Worm (Caenorhabditis elegans) whole organism, L4 larva: ENCODE measurements around the gene clec-80.

Experiments
- D1046.2 ChIP-seq: fragments of 200-800 bp; sonication (Bioruptor generic); IDR thresholded peaks from 2 replicates; pipeline ENCODE4 v1.3.6; 2022; ENCODE audit warnings: missing genetic modification characterization, missing compliant biosample characterization
- T20F7.1 ChIP-seq: fragments of 200-800 bp; sonication (Bioruptor generic); optimal IDR thresholded peaks from 2 replicates; lab custom pipeline; 2018; ENCODE audit warnings: mild to moderate bottlenecking, missing genetic modification characterization, missing compliant biosample characterization
- T26A8.4 ChIP-seq: fragments of 200-800 bp; sonication (Bioruptor generic); IDR thresholded peaks from 2 replicates; pipeline ENCODE4 v1.3.6; 2022; ENCODE audit warnings: missing genetic modification characterization, missing compliant biosample characterization
- ZK546.5 ChIP-seq, 2 experiments: sonication (generic microtip); optimal IDR thresholded peaks; 2 replicates each; lab custom pipeline; 2017; ENCODE audit warnings: missing biosample characterization in 2 of 2, missing genetic modification characterization in 2 of 2
- aha-1 ChIP-seq: fragments of 150-350 bp; peaks from one replicate; lab custom pipeline; 2014; ENCODE audit warnings: missing biosample characterization, missing genetic modification characterization
- ama-1 ChIP-seq: fragments of 150-350 bp; optimal IDR thresholded peaks from 2 replicates; lab custom pipeline; 2014; ENCODE audit warnings: inconsistent platforms, mixed read lengths
- ceh-20 ChIP-seq: fragments of 200-800 bp; sonication (Bioruptor generic); IDR thresholded peaks from 2 replicates; pipeline ENCODE4 v1.3.6; 2022; ENCODE audit warnings: missing genetic modification reagents, missing genetic modification characterization, missing compliant biosample characterization
- daf-12 ChIP-seq: fragments of 150-350 bp; optimal IDR thresholded peaks from 2 replicates; lab custom pipeline; 2014; ENCODE audit warnings: missing biosample characterization, missing genetic modification reagents, missing genetic modification characterization
- daf-19 ChIP-seq: fragments of 200-800 bp; sonication (Bioruptor generic); conservative IDR thresholded peaks from 2 replicates; pipeline ENCODE4 v1.3.6; 2022; ENCODE audit warnings: missing genetic modification characterization, missing compliant biosample characterization
- daf-8 ChIP-seq: fragments of 200-800 bp; sonication (Bioruptor generic); IDR thresholded peaks from 2 replicates; pipeline ENCODE4 v1.3.6; 2022; ENCODE audit warnings: missing genetic modification characterization, missing compliant biosample characterization
- duxl-1 ChIP-seq: sonication (generic microtip); optimal IDR thresholded peaks from 2 replicates; lab custom pipeline; 2016; ENCODE audit warnings: mild to moderate bottlenecking, missing genetic modification characterization, moderate library complexity, missing compliant biosample characterization; ENCODE audit not compliant: poor library complexity
- egl-43 ChIP-seq: fragments of 200-800 bp; sonication (Bioruptor generic); IDR thresholded peaks from 2 replicates; pipeline ENCODE4 v1.3.6; 2022; ENCODE audit warnings: missing genetic modification reagents, missing genetic modification characterization, missing compliant biosample characterization
- hlh-11 ChIP-seq: fragments of 200-800 bp; sonication (Bioruptor generic); optimal IDR thresholded peaks from 2 replicates; lab custom pipeline; 2018; ENCODE audit warnings: mild to moderate bottlenecking, missing genetic modification characterization, missing compliant biosample characterization
- lim-7 ChIP-seq: fragments of 200-800 bp; sonication (Bioruptor generic); IDR thresholded peaks from 2 replicates; pipeline ENCODE4 v1.3.6; 2022; ENCODE audit warnings: missing genetic modification characterization, missing compliant biosample characterization
- lin-1 ChIP-seq: fragments of 200-800 bp; sonication (Bioruptor generic); IDR thresholded peaks from 2 replicates; pipeline ENCODE4 v1.3.6; 2022; ENCODE audit warnings: missing genetic modification reagents, missing genetic modification characterization, missing compliant biosample characterization
- lin-15B ChIP-seq: fragments of 150-350 bp; sonication (generic microtip); optimal IDR thresholded peaks from 3 replicates; lab custom pipeline; 2014; ENCODE audit warnings: missing biosample characterization, missing genetic modification characterization
- lin-29 ChIP-seq: fragments of 200-800 bp; sonication (Bioruptor generic); IDR thresholded peaks from 2 replicates; pipeline ENCODE4 v1.3.6; 2022; ENCODE audit warnings: missing genetic modification reagents, missing genetic modification characterization, missing compliant biosample characterization
- lin-38 ChIP-seq: fragments of 200-800 bp; sonication (Bioruptor generic); IDR thresholded peaks from 2 replicates; pipeline ENCODE4 v1.3.6; 2022; ENCODE audit warnings: missing genetic modification reagents, missing genetic modification characterization, missing compliant biosample characterization
- madf-5 ChIP-seq, 2 experiments: fragments of 200-800 bp; sonication (Bioruptor generic); IDR thresholded peaks; 2 replicates each; pipeline ENCODE4 v1.3.6; 2022; ENCODE audit warnings: missing compliant biosample characterization in 2 of 2, missing genetic modification characterization in 2 of 2
- mes-2 ChIP-seq: sonication (generic microtip); optimal IDR thresholded peaks from 2 replicates; lab custom pipeline; 2016; ENCODE audit warnings: missing genotype, mild to moderate bottlenecking, missing genetic modification characterization, missing compliant biosample characterization; ENCODE audit not compliant: poor library complexity, severe bottlenecking
- nhr-25 ChIP-seq: sonication (generic microtip); optimal IDR thresholded peaks from 2 replicates; lab custom pipeline; 2017; ENCODE audit warnings: missing genetic modification characterization, mild to moderate bottlenecking, missing compliant biosample characterization, antibody characterized with exemption, moderate library complexity, borderline replicate concordance; ENCODE audit not compliant: insufficient read depth
- nhr-41 ChIP-seq: fragments of 200-800 bp; sonication (Bioruptor generic); IDR thresholded peaks from 2 replicates; pipeline ENCODE4 v1.3.6; 2022; ENCODE audit warnings: missing genetic modification reagents, missing genetic modification characterization, missing compliant biosample characterization
- nhr-48 ChIP-seq: sonication (generic microtip); optimal IDR thresholded peaks from 2 replicates; lab custom pipeline; 2016; ENCODE audit warnings: mild to moderate bottlenecking, missing genetic modification characterization, missing compliant biosample characterization
- nhr-77 ChIP-seq: fragments of 150-350 bp; optimal IDR thresholded peaks from 2 replicates; lab custom pipeline; 2014; ENCODE audit warnings: missing biosample characterization, missing genetic modification characterization
- pha-4 ChIP-seq, 2 experiments: fragments of 150-350 bp in 1 of 2; fragments of 200-800 bp in 1 of 2; sonication (Bioruptor generic) in 1 of 2; IDR thresholded peaks in 1 of 2; optimal IDR thresholded peaks in 1 of 2; 2 replicates each; pipeline versions ENCODE4 v1.3.6 to Lab custom; 2014 to 2022; ENCODE audit warnings: missing genetic modification characterization in 2 of 2, missing genetic modification reagents in 2 of 2, missing biosample characterization in 1 of 2, missing compliant biosample characterization in 1 of 2
- php-3 ChIP-seq: fragments of 200-800 bp; sonication (Bioruptor generic); IDR thresholded peaks from 2 replicates; pipeline ENCODE4 v1.3.6; 2022; ENCODE audit warnings: missing genetic modification reagents, missing genetic modification characterization, missing compliant biosample characterization
- rbr-2 ChIP-seq: sonication (generic microtip); optimal IDR thresholded peaks from 2 replicates; lab custom pipeline; 2016; ENCODE audit warnings: missing genotype, missing genetic modification characterization, missing compliant biosample characterization
- set-16 ChIP-seq: fragments of 200-800 bp; sonication (Bioruptor generic); IDR thresholded peaks from 2 replicates; pipeline ENCODE4 v1.3.6; 2022; ENCODE audit warnings: missing genetic modification reagents, missing genetic modification characterization, missing compliant biosample characterization
- snpc-1.2 ChIP-seq: fragments of 200-800 bp; sonication (Bioruptor generic); IDR thresholded peaks from 2 replicates; pipeline ENCODE4 v1.3.6; 2022; ENCODE audit warnings: missing genetic modification reagents, missing genetic modification characterization, missing compliant biosample characterization
- snpc-4 ChIP-seq: fragments of 150-350 bp; optimal IDR thresholded peaks from 2 replicates; lab custom pipeline; 2014; ENCODE audit warnings: missing biosample characterization, missing genetic modification characterization
- spr-1 ChIP-seq: sonication (generic microtip); optimal IDR thresholded peaks from 2 replicates; lab custom pipeline; 2016; ENCODE audit warnings: mild to moderate bottlenecking, missing genetic modification characterization, missing compliant biosample characterization
- tra-1 ChIP-seq: fragments of 200-800 bp; sonication (Bioruptor generic); IDR thresholded peaks from 2 replicates; pipeline ENCODE4 v1.3.6; 2022; ENCODE audit warnings: missing genetic modification reagents, missing genetic modification characterization, missing compliant biosample characterization
- unc-62 ChIP-seq, 3 experiments: fragments of 150-350 bp in 1 of 3; sonication (generic microtip); optimal IDR thresholded peaks in 2 of 3; peaks in 1 of 3; 1 replicate in 1 of 3; 2 replicates in 2 of 3; lab custom pipeline; 2014 to 2017; ENCODE audit warnings: missing biosample characterization in 3 of 3, missing genetic modification characterization in 3 of 3, missing genetic modification reagents in 3 of 3, missing genotype in 1 of 3
- vab-7 ChIP-seq: fragments of 200-800 bp; sonication (Bioruptor generic); IDR thresholded peaks from 2 replicates; pipeline ENCODE4 v1.3.6; 2022; ENCODE audit warnings: missing genetic modification reagents, missing genetic modification characterization, missing compliant biosample characterization
- zfp-2 ChIP-seq: sonication (generic microtip); optimal IDR thresholded peaks from 2 replicates; lab custom pipeline; 2016; ENCODE audit warnings: mild to moderate bottlenecking, missing genetic modification characterization, missing compliant biosample characterization
- zip-11 ChIP-seq: fragments of 200-800 bp; sonication (Bioruptor generic); IDR thresholded peaks from 2 replicates; pipeline ENCODE4 v1.3.6; 2022; ENCODE audit warnings: missing genetic modification characterization, missing compliant biosample characterization
- ztf-11 ChIP-seq: fragments of 150-350 bp; optimal IDR thresholded peaks from 2 replicates; lab custom pipeline; 2014; ENCODE audit warnings: missing biosample characterization, missing genetic modification characterization

Gene clec-80

ce11 chrIV:2846264-2846663, 22.7 kb downstream of the clec-80 start, which contains the start of gene Y54G2A.40 (continued):
- no peak for TF ChIP-seq T26A8.4 (GFP tag; lab: Robert Waterston, UW)
- TF ChIP-seq lin-29 (GFP tag; lab: Robert Waterston, UW), result no peak
- TF ChIP-seq lin-38, result peak; percentile 30; the same call in 1 of the 2 replicates
- no peak for TF ChIP-seq pha-4 (GFP tag; IDR thresholded peaks at IDR 0.05; lab: Robert Waterston, UW)
- peak; percentile 80 for TF ChIP-seq pha-4 (tag; optimal IDR thresholded peaks at IDR 0.05; lab: Kevin White, UChicago)
- no peak for TF ChIP-seq tra-1 (GFP tag; lab: Robert Waterston, UW)
- no peak for TF ChIP-seq daf-8 (GFP tag; lab: Robert Waterston, UW)
- no peak for TF ChIP-seq ama-1 (lab: Kevin White, UChicago)
- TF ChIP-seq php-3 (GFP tag; lab: Robert Waterston, UW), result no peak
- TF ChIP-seq daf-12 (tag; lab: Kevin White, UChicago), result no peak
- TF ChIP-seq duxl-1, result no peak
- TF ChIP-seq nhr-25 (tag; lab: Kevin White, UChicago), result no peak
- TF ChIP-seq spr-1 (tag; lab: Kevin White, UChicago), result no peak
- no peak for TF ChIP-seq nhr-48 (tag; lab: Kevin White, UChicago)
- TF ChIP-seq unc-62 (GFP tag; optimal IDR thresholded peaks at IDR 0.05 in 1 of 2; lab: Kevin White, UChicago), result no peak
- no peak for TF ChIP-seq unc-62 (tag; optimal IDR thresholded peaks at IDR 0.05; lab: Kevin White, UChicago)
- no peak for TF ChIP-seq zfp-2
- TF ChIP-seq snpc-4 (tag; lab: Kevin White, UChicago), result no peak
- TF ChIP-seq D1046.2, result no peak
- TF ChIP-seq ztf-11 (tag; lab: Kevin White, UChicago), result no peak
- TF ChIP-seq daf-19 (GFP tag; lab: Robert Waterston, UW), result no peak
- TF ChIP-seq zip-11 (GFP tag; lab: Robert Waterston, UW), result no peak
- TF ChIP-seq nhr-41 (GFP tag; lab: Robert Waterston, UW), result no peak
- no peak for TF ChIP-seq lin-1 (GFP tag; lab: Robert Waterston, UW)
- TF ChIP-seq madf-5 (GFP tag; IDR thresholded peaks at IDR 0.05; lab: Robert Waterston, UW), result no peak
- TF ChIP-seq mes-2 (tag; lab: Kevin White, UChicago), result peak; percentile 62
- TF ChIP-seq rbr-2 (tag; lab: Kevin White, UChicago), result no peak

- no peak for TF ChIP-seq ZK546.5 (tag; optimal IDR thresholded peaks at IDR 0.05; lab: Kevin White, UChicago)
- peak; percentile 77 for TF ChIP-seq set-16 (GFP tag; lab: Robert Waterston, UW)
- TF ChIP-seq snpc-1.2 (GFP tag; lab: Robert Waterston, UW), result peak; percentile 31; the same call in 1 of the 2 replicates
- TF ChIP-seq hlh-11 (tag; lab: Kevin White, UChicago), result no peak
- 0 out of 2 replicates have a peak, but pooled peaks have one; percentile 27 for TF ChIP-seq egl-43
These were observed 25.7 kb downstream of the clec-80 start for ce11 chrIV:2849269-2849668.

ce11 chrIV:2850586-2850985, 27.0 kb downstream of the clec-80 start, which contains the start of gene clec-85:
clec-85 (plus strand) TSS chrIV:2850886.
- no peak for TF ChIP-seq zfp-2
- TF ChIP-seq ceh-20, result no peak
- TF ChIP-seq duxl-1, result no peak
- no peak for TF ChIP-seq lin-15B (tag; lab: Kevin White, UChicago)
- TF ChIP-seq T20F7.1 (GFP tag; lab: Kevin White, UChicago), result no peak
- no peak for TF ChIP-seq vab-7
- TF ChIP-seq lim-7 (GFP tag; lab: Robert Waterston, UW), result no peak
- TF ChIP-seq, all 104 proteins: peak for 0

- no peak for TF ChIP-seq nhr-77 (tag; lab: Kevin White, UChicago)
- TF ChIP-seq aha-1, result peak; percentile 91
- TF ChIP-seq, all 104 proteins: peak for 1
These were observed 28.1 kb downstream of the clec-80 start for ce11 chrIV:2851625-2852024.
